Worm (Caenorhabditis elegans) whole organism, L2 larva: Measurements from ENCODE around the gene pak-2.

ENCODE experiments used
- aly-2 ChIP-seq: fragments of 150-350 bp; optimal IDR thresholded peaks from 2 replicates; lab custom pipeline; 2014; ENCODE audit warnings: missing biosample characterization, missing genetic modification characterization
- ceh-82 ChIP-seq: fragments of 150-350 bp; optimal IDR thresholded peaks from 2 replicates; lab custom pipeline; 2014; ENCODE audit warnings: missing biosample characterization, missing genetic modification characterization
- lin-13 ChIP-seq: fragments of 150-350 bp; optimal IDR thresholded peaks from 2 replicates; lab custom pipeline; 2014; ENCODE audit warnings: missing biosample characterization, missing genetic modification reagents, missing genetic modification characterization
- ztf-11 ChIP-seq: sonication (generic microtip); optimal IDR thresholded peaks from 2 replicates; lab custom pipeline; 2017; ENCODE audit warnings: missing biosample characterization, missing genetic modification characterization

DNA sequence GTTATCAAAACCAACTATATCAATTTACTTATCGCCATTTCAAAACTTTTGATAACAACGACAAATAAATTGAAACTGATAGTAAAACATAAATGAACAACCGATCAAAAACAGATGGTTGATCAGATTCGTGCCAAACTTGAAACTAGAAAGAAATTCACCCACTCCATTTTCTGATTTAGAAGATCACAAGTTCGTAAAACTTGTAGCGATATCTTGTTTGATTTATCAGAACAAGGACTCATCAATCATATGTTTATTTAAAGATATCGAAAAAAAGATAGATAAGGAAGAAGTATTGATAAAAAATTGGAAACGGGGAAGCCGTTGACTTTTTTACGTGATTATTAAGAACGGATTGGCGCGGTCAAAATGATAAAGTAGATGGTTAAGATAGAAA lies 47.9 kb upstream of the pak-2 start:
- TF ChIP-seq aly-2 (tag; lab: Kevin White, UChicago) (no peak), ztf-11 (tag; lab: Kevin White, UChicago) (no peak), lin-13 (GFP tag; lab: Kevin White, UChicago) (no peak), ceh-82 (tag; lab: Kevin White, UChicago) (no peak)
